Worm (Caenorhabditis elegans): ENCODE data around the gene Y57G11C.40.

DNA sequence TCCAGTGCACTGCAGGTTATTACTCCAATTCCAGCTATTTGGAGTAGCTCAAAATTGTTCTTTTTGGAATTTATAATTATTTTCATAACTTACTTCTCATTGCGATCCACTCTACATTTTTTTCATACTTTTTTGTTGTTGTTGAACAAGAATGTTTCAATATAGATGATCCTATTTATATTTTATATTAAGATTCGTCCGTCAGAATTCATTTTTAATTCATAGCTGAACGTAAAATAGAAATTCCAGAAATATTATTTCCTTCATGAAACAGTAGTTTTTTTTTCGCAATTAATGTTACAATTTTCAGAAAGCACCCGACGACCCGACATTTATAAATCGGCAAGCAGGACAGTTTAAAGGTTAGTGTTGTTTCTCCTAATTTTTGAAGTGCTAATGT lies 24.2 kb upstream of the Y57G11C.40 start, which contains the start of gene Y57G11C.42:
- no peak for TF ChIP-seq ama-1 (optimal IDR thresholded peaks at IDR 0.05)
- no peak for TF ChIP-seq mec-3 (tag; optimal IDR thresholded peaks at IDR 0.05; ENCODE audit: borderline replicate concordance)
- no peak for TF ChIP-seq nfya-1 (tag; optimal IDR thresholded peaks at IDR 0.05)

Measured in whole organism, late embryonic.